Worm (Caenorhabditis elegans) whole organism, L4 larva: ENCODE results near the gene npr-37.
A peak's percentile ranks its signal among the peaks of the same experiment; 100 is the strongest.

ENCODE experiments used
- F26F4.8 ChIP-seq: fragments of 200-800 bp; sonication (Bioruptor generic); conservative IDR thresholded peaks from 2 replicates; pipeline ENCODE4 v1.3.6; 2022; ENCODE audit warnings: missing genetic modification characterization, missing compliant biosample characterization
- F37D6.2 ChIP-seq: sonication (generic microtip); optimal IDR thresholded peaks from 2 replicates; lab custom pipeline; 2016; ENCODE audit warnings: mild to moderate bottlenecking, missing genetic modification characterization, missing compliant biosample characterization
- R02D3.7 ChIP-seq: fragments of 150-350 bp; sonication (generic microtip); optimal IDR thresholded peaks from 3 replicates; lab custom pipeline; 2014; ENCODE audit warnings: missing biosample characterization, missing genetic modification characterization
- T20F7.1 ChIP-seq: fragments of 200-800 bp; sonication (Bioruptor generic); optimal IDR thresholded peaks from 2 replicates; lab custom pipeline; 2018; ENCODE audit warnings: mild to moderate bottlenecking, missing genetic modification characterization, missing compliant biosample characterization
- Y105C5A.15 ChIP-seq: fragments of 200-800 bp; sonication (Bioruptor generic); IDR thresholded peaks from 2 replicates; pipeline ENCODE4 v1.3.6; 2022; ENCODE audit warnings: missing genetic modification characterization, missing compliant biosample characterization
- ama-1 ChIP-seq: fragments of 150-350 bp; optimal IDR thresholded peaks from 2 replicates; lab custom pipeline; 2014; ENCODE audit warnings: inconsistent platforms, mixed read lengths
- arid-1 ChIP-seq: fragments of 200-800 bp; sonication (Bioruptor generic); conservative IDR thresholded peaks from 2 replicates; pipeline ENCODE4 v1.3.6; 2022; ENCODE audit warnings: missing genetic modification reagents, missing genetic modification characterization, missing compliant biosample characterization
- attf-4 ChIP-seq: sonication (generic microtip); optimal IDR thresholded peaks from 3 replicates; lab custom pipeline; 2017; ENCODE audit warnings: missing biosample characterization, missing genetic modification characterization
- ceh-44 ChIP-seq: fragments of 200-800 bp; sonication (Bioruptor generic); IDR thresholded peaks from 2 replicates; pipeline ENCODE4 v1.3.6; 2022; ENCODE audit warnings: missing genetic modification reagents, missing genetic modification characterization, missing compliant biosample characterization
- ces-1 ChIP-seq: fragments of 150-350 bp; sonication (generic microtip); optimal IDR thresholded peaks from 4 replicates; lab custom pipeline; 2014; ENCODE audit warnings: missing biosample characterization, missing genetic modification reagents, missing genetic modification characterization
- cey-2 ChIP-seq: sonication (generic microtip); optimal IDR thresholded peaks from 3 replicates; lab custom pipeline; 2017; ENCODE audit warnings: missing genetic modification characterization, mild to moderate bottlenecking, missing compliant biosample characterization, antibody characterized with exemption, borderline replicate concordance; ENCODE audit not compliant: insufficient read depth
- daf-12 ChIP-seq: fragments of 150-350 bp; optimal IDR thresholded peaks from 2 replicates; lab custom pipeline; 2014; ENCODE audit warnings: missing biosample characterization, missing genetic modification reagents, missing genetic modification characterization
- daf-16 ChIP-seq, 3 experiments: sonication (generic microtip); optimal IDR thresholded peaks; 2 replicates each; lab custom pipeline; 2016 to 2017; ENCODE audit warnings: missing genetic modification characterization in 3 of 3, missing genetic modification reagents in 3 of 3, mild to moderate bottlenecking in 2 of 3, missing compliant biosample characterization in 2 of 3, missing biosample characterization in 1 of 3, moderate library complexity in 1 of 3
- dmd-8 ChIP-seq: fragments of 200-800 bp; sonication (Bioruptor generic); IDR thresholded peaks from 2 replicates; pipeline ENCODE4 v1.3.6; 2022; ENCODE audit warnings: missing genetic modification characterization, missing compliant biosample characterization
- dmd-9 ChIP-seq: fragments of 200-800 bp; sonication (Bioruptor generic); IDR thresholded peaks from 2 replicates; pipeline ENCODE4 v1.3.6; 2022; ENCODE audit warnings: missing genetic modification reagents, missing genetic modification characterization, missing compliant biosample characterization
- duxl-1 ChIP-seq: sonication (generic microtip); optimal IDR thresholded peaks from 2 replicates; lab custom pipeline; 2016; ENCODE audit warnings: mild to moderate bottlenecking, missing genetic modification characterization, moderate library complexity, missing compliant biosample characterization; ENCODE audit not compliant: poor library complexity
- egl-43 ChIP-seq: fragments of 200-800 bp; sonication (Bioruptor generic); IDR thresholded peaks from 2 replicates; pipeline ENCODE4 v1.3.6; 2022; ENCODE audit warnings: missing genetic modification reagents, missing genetic modification characterization, missing compliant biosample characterization
- hif-1 ChIP-seq, 2 experiments: sonication (generic microtip); optimal IDR thresholded peaks; 2 replicates each; lab custom pipeline; 2016 to 2017; ENCODE audit warnings: missing compliant biosample characterization in 2 of 2, missing genetic modification characterization in 2 of 2, missing genetic modification reagents in 2 of 2, missing genotype in 2 of 2, mild to moderate bottlenecking in 1 of 2
- hlh-11 ChIP-seq: fragments of 200-800 bp; sonication (Bioruptor generic); optimal IDR thresholded peaks from 2 replicates; lab custom pipeline; 2018; ENCODE audit warnings: mild to moderate bottlenecking, missing genetic modification characterization, missing compliant biosample characterization
- hmg-1.1 ChIP-seq: fragments of 200-800 bp; sonication (Bioruptor generic); IDR thresholded peaks from 2 replicates; pipeline ENCODE4 v1.3.6; 2022; ENCODE audit warnings: missing genetic modification reagents, missing genetic modification characterization, missing compliant biosample characterization
- lin-39 ChIP-seq: fragments of 150-350 bp; optimal IDR thresholded peaks from 2 replicates; lab custom pipeline; 2014; ENCODE audit warnings: missing biosample characterization, missing genetic modification reagents, missing genetic modification characterization
- lir-3 ChIP-seq: sonication (generic microtip); optimal IDR thresholded peaks from 2 replicates; lab custom pipeline; 2016; ENCODE audit warnings: mild to moderate bottlenecking, missing genetic modification characterization, missing compliant biosample characterization
- madf-9 ChIP-seq: fragments of 200-800 bp; sonication (Bioruptor generic); conservative IDR thresholded peaks from 2 replicates; pipeline ENCODE4 v1.3.6; 2022; ENCODE audit warnings: missing genetic modification reagents, missing genetic modification characterization, missing compliant biosample characterization
- nhr-11 ChIP-seq: fragments of 150-350 bp; optimal IDR thresholded peaks from 2 replicates; lab custom pipeline; 2014; ENCODE audit warnings: missing biosample characterization, missing genetic modification characterization
- nhr-111 ChIP-seq: fragments of 200-800 bp; sonication (Bioruptor generic); optimal IDR thresholded peaks from 2 replicates; lab custom pipeline; 2018; ENCODE audit warnings: mild to moderate bottlenecking, missing genetic modification characterization, missing compliant biosample characterization
- nhr-237 ChIP-seq: sonication (generic microtip); optimal IDR thresholded peaks from 2 replicates; lab custom pipeline; 2017; ENCODE audit warnings: missing biosample characterization, missing genetic modification characterization
- nhr-25 ChIP-seq: sonication (generic microtip); optimal IDR thresholded peaks from 2 replicates; lab custom pipeline; 2017; ENCODE audit warnings: missing genetic modification characterization, mild to moderate bottlenecking, missing compliant biosample characterization, antibody characterized with exemption, moderate library complexity, borderline replicate concordance; ENCODE audit not compliant: insufficient read depth
- nhr-42 ChIP-seq: fragments of 200-800 bp; sonication (Bioruptor generic); IDR thresholded peaks from 2 replicates; pipeline ENCODE4 v1.3.6; 2022; ENCODE audit warnings: missing genetic modification characterization, missing compliant biosample characterization
- nhr-6 ChIP-seq: fragments of 150-350 bp; optimal IDR thresholded peaks from 2 replicates; lab custom pipeline; 2014; ENCODE audit warnings: missing biosample characterization, missing genetic modification characterization
- nhr-76 ChIP-seq: fragments of 150-350 bp; optimal IDR thresholded peaks from 2 replicates; lab custom pipeline; 2014; ENCODE audit warnings: missing biosample characterization, missing genetic modification characterization
- saeg-2 ChIP-seq: fragments of 200-800 bp; sonication (Bioruptor generic); IDR thresholded peaks from 2 replicates; pipeline ENCODE4 v1.3.6; 2022; ENCODE audit warnings: missing genetic modification reagents, missing genetic modification characterization, missing compliant biosample characterization
- set-16 ChIP-seq: fragments of 200-800 bp; sonication (Bioruptor generic); IDR thresholded peaks from 2 replicates; pipeline ENCODE4 v1.3.6; 2022; ENCODE audit warnings: missing genetic modification reagents, missing genetic modification characterization, missing compliant biosample characterization
- skn-1 ChIP-seq: fragments of 150-350 bp; optimal IDR thresholded peaks from 2 replicates; lab custom pipeline; 2014; ENCODE audit warnings: missing biosample characterization, missing genetic modification characterization
- snpc-1.2 ChIP-seq: fragments of 200-800 bp; sonication (Bioruptor generic); IDR thresholded peaks from 2 replicates; pipeline ENCODE4 v1.3.6; 2022; ENCODE audit warnings: missing genetic modification reagents, missing genetic modification characterization, missing compliant biosample characterization
- snpc-4 ChIP-seq: fragments of 150-350 bp; optimal IDR thresholded peaks from 2 replicates; lab custom pipeline; 2014; ENCODE audit warnings: missing biosample characterization, missing genetic modification characterization
- spr-3 ChIP-seq: fragments of 200-800 bp; sonication (Bioruptor generic); optimal IDR thresholded peaks from 2 replicates; lab custom pipeline; 2018; ENCODE audit warnings: mild to moderate bottlenecking, missing genetic modification characterization, missing compliant biosample characterization
- tra-1 ChIP-seq: fragments of 200-800 bp; sonication (Bioruptor generic); IDR thresholded peaks from 2 replicates; pipeline ENCODE4 v1.3.6; 2022; ENCODE audit warnings: missing genetic modification reagents, missing genetic modification characterization, missing compliant biosample characterization
- unc-62 ChIP-seq, 3 experiments: fragments of 150-350 bp in 1 of 3; sonication (generic microtip); optimal IDR thresholded peaks in 2 of 3; peaks in 1 of 3; 1 replicate in 1 of 3; 2 replicates in 2 of 3; lab custom pipeline; 2014 to 2017; ENCODE audit warnings: missing biosample characterization in 3 of 3, missing genetic modification characterization in 3 of 3, missing genetic modification reagents in 3 of 3, missing genotype in 1 of 3
- zfp-2 ChIP-seq: sonication (generic microtip); optimal IDR thresholded peaks from 2 replicates; lab custom pipeline; 2016; ENCODE audit warnings: mild to moderate bottlenecking, missing genetic modification characterization, missing compliant biosample characterization
- zfp-3 ChIP-seq: fragments of 200-800 bp; sonication (Bioruptor generic); conservative IDR thresholded peaks from 2 replicates; pipeline ENCODE4 v1.3.6; 2022; ENCODE audit warnings: missing genetic modification reagents, missing genetic modification characterization, missing compliant biosample characterization
- zip-11 ChIP-seq: fragments of 200-800 bp; sonication (Bioruptor generic); IDR thresholded peaks from 2 replicates; pipeline ENCODE4 v1.3.6; 2022; ENCODE audit warnings: missing genetic modification characterization, missing compliant biosample characterization
- ztf-7 ChIP-seq: fragments of 150-350 bp; optimal IDR thresholded peaks from 2 replicates; lab custom pipeline; 2014; ENCODE audit warnings: missing biosample characterization, missing genetic modification characterization

The npr-37 gene

ce11 chrIV:468307-468706 lies 12.7 kb downstream of the npr-37 start:
- TF ChIP-seq tra-1 (GFP tag; lab: Robert Waterston, UW) (no peak), skn-1 (tag; lab: Kevin White, UChicago) (no peak), F26F4.8 (0 out of 2 replicates have a peak, but pooled peaks have one; percentile 41)

ce11 chrIV:467291-467690 lies 13.7 kb downstream of the npr-37 start:
- TF ChIP-seq nhr-76 (no peak), zip-11 (no peak), arid-1 (GFP tag; lab: Robert Waterston, UW) (no peak), T20F7.1 (GFP tag; lab: Kevin White, UChicago) (no peak), madf-9 (GFP tag; lab: Robert Waterston, UW) (no peak), unc-62 (GFP tag; optimal IDR thresholded peaks at IDR 0.05 in 1 of 2; lab: Kevin White, UChicago) (peak in 1 of 2 experiments; percentile 91), unc-62 (tag; optimal IDR thresholded peaks at IDR 0.05; lab: Kevin White, UChicago) (no peak), nhr-11 (tag; lab: Kevin White, UChicago) (no peak), duxl-1 (tag; lab: Kevin White, UChicago) (no peak)

- TF ChIP-seq unc-62 (GFP tag; optimal IDR thresholded peaks at IDR 0.05 in 1 of 2; lab: Kevin White, UChicago) (peak in 1 of 2 experiments; percentile 97), unc-62 (tag; optimal IDR thresholded peaks at IDR 0.05; lab: Kevin White, UChicago) (no peak), nhr-237 (tag; lab: Kevin White, UChicago) (no peak)
These were observed 14.4 kb downstream of the npr-37 start for ce11 chrIV:466569-466968.

DNA sequence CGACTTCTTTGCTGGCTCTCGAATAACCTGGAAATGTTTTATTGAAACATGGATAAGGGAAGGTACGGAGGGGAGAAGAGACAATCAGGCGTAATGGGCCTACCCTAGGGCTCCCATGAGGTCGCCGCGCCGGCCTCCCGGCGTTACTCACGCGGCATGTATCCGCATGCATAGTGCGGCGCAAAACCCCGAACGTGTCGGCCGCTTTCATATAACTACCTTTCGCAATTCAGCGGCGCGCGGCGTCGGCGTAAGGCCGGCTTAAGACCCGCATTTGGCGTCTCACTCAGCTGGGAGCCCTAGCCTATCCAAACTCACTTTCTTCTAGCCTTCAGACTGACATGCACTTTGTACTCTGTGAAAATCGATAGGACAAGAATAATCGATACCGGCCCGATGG lies 18.9 kb downstream of the npr-37 start:
- no peak for TF ChIP-seq snpc-1.2
- TF ChIP-seq tra-1 (GFP tag; lab: Robert Waterston, UW): no peak
- no peak for TF ChIP-seq hlh-11
- no peak for TF ChIP-seq madf-9 (GFP tag; lab: Robert Waterston, UW)
- TF ChIP-seq nhr-76: no peak
- no peak for TF ChIP-seq lir-3 (tag; lab: Kevin White, UChicago)
- no peak for TF ChIP-seq zfp-3 (GFP tag; lab: Robert Waterston, UW)
- peak; percentile 80 for TF ChIP-seq set-16
- TF ChIP-seq saeg-2 (GFP tag; lab: Robert Waterston, UW): 0 out of 2 replicates have a peak, but pooled peaks have one; percentile 55
- TF ChIP-seq nhr-25 (tag; lab: Kevin White, UChicago): no peak
- no peak for TF ChIP-seq nhr-6

ce11 chrIV:460614-461079 lies 20.3 kb downstream of the npr-37 start, which contains the start of gene M04G7.2:
Gene M04G7.2 (minus strand): TSS chrIV:461029.
- TF ChIP-seq zfp-2 (tag; lab: Kevin White, UChicago): no peak
- TF ChIP-seq dmd-9 (GFP tag; lab: Robert Waterston, UW): 0 out of 2 replicates have a peak, but pooled peaks have one; percentile 56
- TF ChIP-seq lin-39 (tag; lab: Kevin White, UChicago): no peak
- no peak for TF ChIP-seq dmd-8
- TF ChIP-seq ces-1 (GFP tag; lab: Kevin White, UChicago): no peak
- TF ChIP-seq ztf-7 (tag; lab: Kevin White, UChicago): no peak
- TF ChIP-seq R02D3.7 (tag; lab: Kevin White, UChicago): no peak
- peak in 1 of 2 experiments; percentile 26 for TF ChIP-seq hif-1 (tag; optimal IDR thresholded peaks at IDR 0.05; lab: Kevin White, UChicago)
- TF ChIP-seq snpc-4 (tag; lab: Kevin White, UChicago): no peak
- TF ChIP-seq cey-2 (tag; lab: Kevin White, UChicago): no peak
- TF ChIP-seq spr-3 (GFP tag; lab: Kevin White, UChicago): no peak
- TF ChIP-seq nhr-6: no peak
- TF ChIP-seq nhr-111 (GFP tag; lab: Kevin White, UChicago): no peak
- TF ChIP-seq daf-12 (tag; lab: Kevin White, UChicago): no peak
- no peak for TF ChIP-seq daf-16 (GFP tag; optimal IDR thresholded peaks at IDR 0.05; lab: Kevin White, UChicago)
- no peak for TF ChIP-seq daf-16 (tag; optimal IDR thresholded peaks at IDR 0.05; lab: Kevin White, UChicago)
- TF ChIP-seq attf-4 (tag; lab: Kevin White, UChicago): no peak
- peak; percentile 73 for TF ChIP-seq egl-43 (GFP tag; lab: Robert Waterston, UW)
- TF ChIP-seq ama-1: no peak
- TF ChIP-seq ceh-44 (GFP tag; lab: Robert Waterston, UW): no peak
- TF ChIP-seq Y105C5A.15: 0 out of 2 replicates have a peak, but pooled peaks have one; percentile 24
- TF ChIP-seq nhr-42 (GFP tag; lab: Robert Waterston, UW): no peak
- peak; percentile 91 for TF ChIP-seq set-16
- 0 out of 2 replicates have a peak, but pooled peaks have one; percentile 12 for TF ChIP-seq hmg-1.1
- no peak for TF ChIP-seq F37D6.2 (tag; lab: Kevin White, UChicago)
- no peak for TF ChIP-seq tra-1 (GFP tag; lab: Robert Waterston, UW)
